Fruit fly (Drosophila melanogaster): ENCODE results near the gene CG33223.

The CG33223 gene

dm6 chrX:8444883-8445572 lies 38.7 kb downstream of the CG33223 start (continued):
- no peak for TF ChIP-seq CG18619 (GFP tag; optimal IDR thresholded peaks at IDR 0.05)
- peak; percentile 35 for TF ChIP-seq az2 (GFP tag; optimal IDR thresholded peaks at IDR 0.05)
- TF ChIP-seq HHEX (GFP tag; optimal IDR thresholded peaks at IDR 0.05) = peak; percentile 27
- peak in 1 of 2 experiments; percentile 11 for TF ChIP-seq Pdp1 (GFP tag; optimal IDR thresholded peaks at IDR 0.05)
- peak; percentile 53 for TF ChIP-seq Nf-YB (GFP tag; optimal IDR thresholded peaks at IDR 0.05)
- TF ChIP-seq CG14050 (GFP tag; IDR thresholded peaks at IDR 0.05) = no peak
- peak; percentile 2 for TF ChIP-seq fd3F (GFP tag; optimal IDR thresholded peaks at IDR 0.05)
- peak; percentile 84 for TF ChIP-seq exex (tag; optimal IDR thresholded peaks at IDR 0.05)
- peak; percentile 21 for TF ChIP-seq Fer3 (tag; optimal IDR thresholded peaks at IDR 0.05)
- TF ChIP-seq CG9876 (GFP tag; optimal IDR thresholded peaks at IDR 0.05) = no peak
- TF ChIP-seq croc (GFP tag; conservative IDR thresholded peaks at IDR 0.05) = peak; percentile 51; the same call in 2 of the 3 replicates
- peak; percentile 64 for TF ChIP-seq Sox100B (GFP tag; optimal IDR thresholded peaks at IDR 0.05)
- no peak for TF ChIP-seq zfh1 (GFP tag; IDR thresholded peaks at IDR 0.05)
- no peak for TF ChIP-seq CG8359 (GFP tag; optimal IDR thresholded peaks at IDR 0.05; ENCODE audit: borderline replicate concordance)
- TF ChIP-seq Dbx (GFP tag; IDR thresholded peaks at IDR 0.05) = 0 out of 3 replicates have a peak, but pooled peaks have one; percentile 19
- no peak for TF ChIP-seq Dfd (GFP tag; optimal IDR thresholded peaks at IDR 0.05)
- no peak for TF ChIP-seq kay (GFP tag; optimal IDR thresholded peaks at IDR 0.05)
- TF ChIP-seq Optix (GFP tag; IDR thresholded peaks at IDR 0.05) = no peak
- TF ChIP-seq Xbp1 (GFP tag; optimal IDR thresholded peaks at IDR 0.05) = peak; percentile 35
- no peak for TF ChIP-seq chinmo (GFP tag; IDR thresholded peaks at IDR 0.05; ENCODE audit: partially characterized antibody)
- peak; percentile 37 for TF ChIP-seq sqz (GFP tag; optimal IDR thresholded peaks at IDR 0.05)
- no peak for TF ChIP-seq CG12744 (GFP tag; optimal IDR thresholded peaks at IDR 0.05)
- no peak for TF ChIP-seq jumu (GFP tag; optimal IDR thresholded peaks at IDR 0.05)
- no peak for TF ChIP-seq Dek (tag; optimal IDR thresholded peaks at IDR 0.05)
- TF ChIP-seq Gsc (GFP tag; IDR thresholded peaks at IDR 0.05) = no peak
- no peak for TF ChIP-seq amos (GFP tag; IDR thresholded peaks at IDR 0.05; ENCODE audit: partially characterized antibody)
- no peak for TF ChIP-seq HLH54F (GFP tag; optimal IDR thresholded peaks at IDR 0.05)
- TF ChIP-seq CG12236 (GFP tag; optimal IDR thresholded peaks at IDR 0.05) = no peak
- no peak for TF ChIP-seq Antp (GFP tag; optimal IDR thresholded peaks at IDR 0.05)
- TF ChIP-seq Ptx1 (GFP tag; IDR thresholded peaks at IDR 0.05) = peak; percentile 67
- TF ChIP-seq CG6683 (GFP tag; optimal IDR thresholded peaks at IDR 0.05) = no peak
- no peak for TF ChIP-seq slou (GFP tag; optimal IDR thresholded peaks at IDR 0.05)
- no peak for TF ChIP-seq dm (GFP tag; optimal IDR thresholded peaks at IDR 0.05)
- no peak for TF ChIP-seq sima (GFP tag; optimal IDR thresholded peaks at IDR 0.05)
- TF ChIP-seq CG12659 (GFP tag; optimal IDR thresholded peaks at IDR 0.05) = peak; percentile 46
- TF ChIP-seq lilli (GFP tag; optimal IDR thresholded peaks at IDR 0.05) = no peak
- no peak for TF ChIP-seq Aef1 (GFP tag; IDR thresholded peaks at IDR 0.05)
- peak; percentile 89 for TF ChIP-seq CG8924 (tag; optimal IDR thresholded peaks at IDR 0.05)
- peak; percentile 6 for TF ChIP-seq CG16815 (GFP tag; optimal IDR thresholded peaks at IDR 0.05)
- TF ChIP-seq CG1647 (GFP tag; optimal IDR thresholded peaks at IDR 0.05) = no peak
- TF ChIP-seq CG11723 (GFP tag; optimal IDR thresholded peaks at IDR 0.05) = no peak
- no peak for TF ChIP-seq CG10321 (GFP tag; IDR thresholded peaks at IDR 0.05)
- TF ChIP-seq CG11398 (GFP tag; optimal IDR thresholded peaks at IDR 0.05) = no peak
- TF ChIP-seq Mes4 (GFP tag; optimal IDR thresholded peaks at IDR 0.05) = no peak
- TF ChIP-seq H15 (GFP tag; IDR thresholded peaks at IDR 0.05) = no peak
- peak; percentile 66 for TF ChIP-seq CG7556 (GFP tag; optimal IDR thresholded peaks at IDR 0.05)
- TF ChIP-seq Abd-B (GFP tag; optimal IDR thresholded peaks at IDR 0.05) = peak; percentile 32
- no peak for TF ChIP-seq CG3065 (GFP tag; optimal IDR thresholded peaks at IDR 0.05)
- no peak for TF ChIP-seq CG6272 (GFP tag; IDR thresholded peaks at IDR 0.05)
- no peak for TF ChIP-seq Bdp1 (GFP tag; optimal IDR thresholded peaks at IDR 0.05)
